Worm (Caenorhabditis elegans): ENCODE measurements around the gene flp-19.

Gene flp-19

DNA sequence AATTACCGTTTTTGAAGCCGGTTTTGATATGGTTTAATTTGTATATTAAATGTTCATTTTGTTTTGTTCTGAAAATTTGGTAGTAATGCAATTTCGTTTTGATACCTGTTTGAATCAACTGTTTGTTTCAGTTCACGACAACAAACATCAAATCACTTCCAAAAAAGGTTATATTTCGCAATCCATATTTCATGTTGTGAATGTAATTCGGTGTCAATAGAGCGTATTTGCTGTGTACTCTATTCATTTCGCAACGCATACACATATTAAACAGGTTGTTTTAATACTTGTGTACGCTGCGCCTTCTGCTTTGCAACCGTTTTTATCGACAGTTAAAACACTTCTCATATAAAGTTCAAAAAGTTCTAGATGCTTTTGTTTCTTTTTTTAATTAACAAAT lies 28.1 kb upstream of the flp-19 start (continued):
- TF ChIP-seq ceh-9 (tag; optimal IDR thresholded peaks at IDR 0.05) (no peak), ama-1 (optimal IDR thresholded peaks at IDR 0.05) (no peak), skn-1 (tag; optimal IDR thresholded peaks at IDR 0.05) (peak; percentile 52), pha-4 (tag; optimal IDR thresholded peaks at IDR 0.05) (peak; percentile 90), nhr-237 (tag; optimal IDR thresholded peaks at IDR 0.05) (no peak)

DNA sequence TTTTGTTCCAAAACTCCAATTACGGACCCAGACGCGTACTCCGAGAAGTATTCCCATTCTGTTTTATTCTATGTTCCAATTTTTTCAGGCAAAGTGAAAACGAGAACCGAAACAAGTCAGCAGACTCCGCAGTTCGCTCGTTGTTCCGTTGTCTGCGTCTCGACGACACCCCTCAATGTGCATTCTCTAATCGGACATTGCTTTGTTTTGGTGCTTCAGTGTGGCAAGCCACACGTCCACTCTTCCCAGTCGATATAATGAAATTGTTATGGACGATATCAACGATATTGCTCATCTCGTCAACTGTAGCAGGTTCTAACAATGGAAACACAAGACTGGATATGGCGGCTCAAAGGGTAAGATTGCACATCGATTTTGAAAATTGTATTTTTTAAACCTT lies 27.6 kb upstream of the flp-19 start, which contains the start of gene nhx-5:
Gene nhx-5 (plus strand): TSS at position 82 of the 400 bp plus-strand sequence.
- TF ChIP-seq lin-39 (tag; optimal IDR thresholded peaks at IDR 0.05) (peak; percentile 53), ceh-9 (tag; optimal IDR thresholded peaks at IDR 0.05) (no peak), elt-1 (tag; optimal IDR thresholded peaks at IDR 0.05) (no peak)

DNA sequence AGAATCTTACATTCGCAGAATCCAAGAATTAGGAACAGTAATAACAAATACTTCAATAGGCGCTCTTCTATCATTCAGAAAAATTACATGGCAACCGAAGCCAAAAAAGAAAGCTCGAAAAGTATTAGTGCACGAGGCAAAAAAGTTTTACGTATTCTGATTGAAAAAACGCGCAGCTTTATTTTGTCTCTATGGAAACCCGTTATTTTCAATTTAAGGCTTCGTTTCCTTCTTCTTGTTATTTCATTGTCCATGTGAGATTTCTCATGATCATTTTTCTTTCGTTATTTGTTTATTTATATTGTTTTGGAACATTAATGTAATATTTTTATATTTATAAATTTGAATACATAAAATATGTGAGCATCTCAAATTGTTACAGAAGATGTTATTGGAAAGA lies 15.0 kb upstream of the flp-19 start, which contains the start of gene F57C7.4:
Gene F57C7.4 (minus strand): TSS at position 101 of the 400 bp plus-strand sequence.
- TF ChIP-seq nhr-237 (tag; optimal IDR thresholded peaks at IDR 0.05) = no peak
- no peak for TF ChIP-seq ceh-9 (tag; optimal IDR thresholded peaks at IDR 0.05)
- no peak for TF ChIP-seq lin-15B (tag; optimal IDR thresholded peaks at IDR 0.05)
- TF ChIP-seq snpc-4 (tag; optimal IDR thresholded peaks at IDR 0.05) = no peak
- TF ChIP-seq lsy-12 (tag; optimal IDR thresholded peaks at IDR 0.05) = no peak
- no peak for TF ChIP-seq daf-12 (tag; optimal IDR thresholded peaks at IDR 0.05)
- TF ChIP-seq ceh-16 (tag; optimal IDR thresholded peaks at IDR 0.05) = no peak
- TF ChIP-seq pha-4 (tag; optimal IDR thresholded peaks at IDR 0.05) = no peak
- no peak for TF ChIP-seq ztf-11 (tag; optimal IDR thresholded peaks at IDR 0.05)
- no peak for TF ChIP-seq nhr-67 (tag; optimal IDR thresholded peaks at IDR 0.05)
- no peak for TF ChIP-seq zag-1 (tag; optimal IDR thresholded peaks at IDR 0.05)

DNA sequence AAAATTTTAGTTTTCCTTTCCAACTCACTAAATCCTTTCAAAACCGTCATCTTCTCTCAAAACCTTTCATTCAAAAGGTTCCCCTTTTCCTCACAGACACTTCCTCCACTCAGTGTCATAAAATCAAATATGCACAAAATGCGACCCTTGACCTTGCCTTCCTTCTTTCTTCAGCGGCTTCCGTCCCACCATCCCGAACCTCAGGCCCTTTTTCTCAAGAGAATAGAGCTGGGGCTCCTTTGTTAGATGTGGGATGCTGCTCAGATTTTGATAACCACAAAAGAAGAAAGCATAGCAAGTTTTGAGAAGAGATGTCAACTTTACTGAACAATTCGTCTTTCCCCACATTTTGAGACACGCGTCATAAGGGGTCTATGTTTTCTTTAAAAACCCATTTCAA lies 13.7 kb upstream of the flp-19 start:
- TF ChIP-seq nhr-25 (tag; optimal IDR thresholded peaks at IDR 0.05) (no peak), unc-39 (tag; optimal IDR thresholded peaks at IDR 0.05) (no peak), aly-2 (tag; optimal IDR thresholded peaks at IDR 0.05) (no peak), fkh-10 (GFP tag; optimal IDR thresholded peaks at IDR 0.05) (peak; percentile 67)

DNA sequence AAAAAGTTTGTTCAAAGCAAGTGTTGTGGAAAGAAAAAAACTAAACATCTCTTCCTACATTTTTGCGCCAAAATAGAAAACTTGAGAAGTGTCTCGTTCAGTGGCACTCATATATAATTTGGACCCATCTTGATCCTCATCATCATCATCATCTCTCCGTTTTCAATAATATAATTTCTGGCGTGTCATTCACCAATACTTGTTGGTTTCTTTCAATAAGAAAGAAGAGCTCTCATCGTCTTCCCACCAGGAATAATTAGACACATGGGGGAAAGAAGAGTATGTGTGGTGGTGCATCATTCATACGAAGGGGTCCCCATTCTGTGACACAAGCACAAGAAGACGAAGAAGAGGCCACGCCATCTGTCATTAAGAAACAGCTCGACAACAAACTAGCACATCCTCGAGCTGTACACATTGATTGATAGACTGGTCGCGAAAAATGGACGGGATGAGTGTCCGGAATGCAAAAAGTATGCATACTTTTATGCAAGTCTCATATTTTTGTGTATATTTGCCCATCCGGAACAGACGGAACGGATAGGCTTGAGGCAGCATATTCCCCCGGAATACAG lies 13.2 kb upstream of the flp-19 start:
- TF ChIP-seq lin-39 (tag; optimal IDR thresholded peaks at IDR 0.05) (peak; percentile 83), ceh-28 (tag; optimal IDR thresholded peaks at IDR 0.05) (no peak), nhr-76 (tag; optimal IDR thresholded peaks at IDR 0.05) (no peak), aly-2 (tag; optimal IDR thresholded peaks at IDR 0.05) (no peak)

DNA sequence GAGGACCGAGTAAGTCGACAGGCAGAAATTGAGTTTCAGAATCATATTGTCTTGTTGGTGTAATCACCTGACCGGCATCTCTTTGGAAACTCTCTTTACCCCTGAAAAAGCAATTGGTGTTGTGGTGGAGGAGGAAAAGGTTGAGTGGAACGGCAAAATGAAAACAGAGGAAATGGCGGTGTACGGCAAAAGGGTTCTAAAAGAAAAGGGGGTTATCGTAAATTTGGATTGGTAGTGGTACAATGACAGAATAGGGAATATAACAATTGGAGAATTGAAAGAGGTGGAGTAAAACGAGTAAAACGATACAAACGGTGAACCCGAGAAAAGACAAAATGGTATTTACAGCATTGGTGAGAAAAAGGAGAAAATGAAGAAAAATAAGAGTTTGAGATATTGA lies 11.3 kb upstream of the flp-19 start, which contains the start of gene sdn-1:
Gene sdn-1 (minus strand): TSS at position 101 of the 400 bp plus-strand sequence.
- no peak for TF ChIP-seq lsy-12 (tag; optimal IDR thresholded peaks at IDR 0.05)
- TF ChIP-seq fkh-2 (tag; optimal IDR thresholded peaks at IDR 0.05) = no peak
- TF ChIP-seq zag-1 (tag; optimal IDR thresholded peaks at IDR 0.05) = no peak
- TF ChIP-seq nhr-11 (tag; optimal IDR thresholded peaks at IDR 0.05) = no peak
- no peak for TF ChIP-seq jun-1 (tag; optimal IDR thresholded peaks at IDR 0.05)
- no peak for TF ChIP-seq nhr-23 (tag; optimal IDR thresholded peaks at IDR 0.05)
- no peak for TF ChIP-seq fos-1 (tag; optimal IDR thresholded peaks at IDR 0.05)
- no peak for TF ChIP-seq nhr-67 (tag; optimal IDR thresholded peaks at IDR 0.05)
- no peak for TF ChIP-seq egl-5 (tag; optimal IDR thresholded peaks at IDR 0.05)
- no peak for TF ChIP-seq lin-15B (tag; optimal IDR thresholded peaks at IDR 0.05)
- no peak for TF ChIP-seq unc-62 (GFP tag; optimal IDR thresholded peaks at IDR 0.05)
- TF ChIP-seq fkh-10 (GFP tag; optimal IDR thresholded peaks at IDR 0.05) = no peak

DNA sequence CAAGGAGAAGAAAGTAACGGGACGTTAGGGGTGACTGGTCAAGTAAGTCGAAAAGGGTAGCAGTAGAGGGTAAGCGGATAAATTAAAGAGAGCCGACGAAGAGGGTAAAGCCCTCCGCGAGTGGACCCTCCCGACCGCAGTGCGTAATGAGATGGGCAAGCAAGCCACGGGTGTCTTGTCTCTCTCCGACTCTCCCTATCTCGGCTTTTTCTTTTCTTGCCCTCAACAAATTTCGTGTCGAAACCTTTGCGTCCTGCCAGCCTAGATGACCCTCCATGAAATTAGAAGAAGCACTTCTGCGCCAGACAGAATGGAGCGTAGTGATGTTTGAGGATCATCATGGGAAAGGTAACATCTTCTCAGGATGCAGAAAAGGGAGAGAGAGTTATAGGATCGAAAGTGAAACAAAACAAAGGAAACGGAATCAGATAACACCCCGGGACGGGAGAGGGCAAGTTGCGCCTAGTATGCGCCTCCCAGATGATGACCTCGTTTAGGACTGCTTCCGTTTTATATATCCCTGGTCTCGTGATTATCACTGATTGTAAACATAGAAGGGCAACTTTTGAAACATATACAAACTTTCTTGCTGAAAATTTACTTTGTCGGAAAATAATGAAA lies 10.6 kb upstream of the flp-19 start:
- peak; percentile 30 for TF ChIP-seq nfya-1 (tag; optimal IDR thresholded peaks at IDR 0.05; ENCODE audit: insufficient read depth)
- TF ChIP-seq sea-2 (GFP tag; optimal IDR thresholded peaks at IDR 0.05) = no peak
- no peak for TF ChIP-seq eor-1 (tag; optimal IDR thresholded peaks at IDR 0.05)
- TF ChIP-seq elt-3 (tag; optimal IDR thresholded peaks at IDR 0.05) = no peak
- peak; percentile 46 for TF ChIP-seq nhr-43 (tag; optimal IDR thresholded peaks at IDR 0.05; ENCODE audit: poor library complexity, severe bottlenecking)
- no peak for TF ChIP-seq nhr-237 (tag; optimal IDR thresholded peaks at IDR 0.05)
- peak; percentile 55 for TF ChIP-seq lin-39 (tag; optimal IDR thresholded peaks at IDR 0.05)
- TF ChIP-seq nhr-23 (tag; optimal IDR thresholded peaks at IDR 0.05) = peak; percentile 71
